Fruit fly (Drosophila melanogaster) whole organism, embryonic: ENCODE results near the gene CenB1A.

Experiments used
- B-H1 ChIP-seq: fragments of 200-800 bp; sonication (Bioruptor generic); IDR thresholded peaks from 3 replicates; pipeline ENCODE4 v1.3.6; 2022; ENCODE audit warnings: missing biosample characterization, missing genetic modification characterization
- Bgb ChIP-seq: fragments of 200-800 bp; sonication (Bioruptor generic); IDR thresholded peaks from 2 replicates; pipeline ENCODE4 v1.3.6; 2022; ENCODE audit warnings: missing biosample characterization, missing genetic modification characterization; ENCODE audit not compliant: partially characterized antibody
- CG10267 ChIP-seq: fragments of 200-800 bp; sonication (Bioruptor generic); optimal IDR thresholded peaks from 2 replicates; lab custom pipeline; 2018; ENCODE audit warnings: missing biosample characterization, mild to moderate bottlenecking, missing genetic modification characterization, moderate library complexity
- CG10431 ChIP-seq: fragments of 200-800 bp; sonication (Bioruptor generic); optimal IDR thresholded peaks from 3 replicates; lab custom pipeline; 2018; ENCODE audit warnings: missing biosample characterization, mild to moderate bottlenecking, missing genetic modification characterization
- CG11093 ChIP-seq: fragments of 200-800 bp; sonication (Bioruptor generic); IDR thresholded peaks from 3 replicates; pipeline ENCODE4 v1.3.6; 2022; ENCODE audit warnings: missing biosample characterization, missing genetic modification characterization
- CG11504 ChIP-seq: fragments of 200-800 bp; sonication (Bioruptor generic); optimal IDR thresholded peaks from 3 replicates; lab custom pipeline; 2019; ENCODE audit warnings: missing biosample characterization, mild to moderate bottlenecking, missing genetic modification characterization, moderate library complexity
- CG12071 ChIP-seq: fragments of 200-800 bp; sonication (Bioruptor generic); optimal IDR thresholded peaks from 3 replicates; lab custom pipeline; 2018; ENCODE audit warnings: missing biosample characterization, mild to moderate bottlenecking, missing genetic modification characterization
- CG12104 ChIP-seq: fragments of 200-800 bp; sonication (Bioruptor generic); optimal IDR thresholded peaks from 3 replicates; lab custom pipeline; 2016; ENCODE audit warnings: missing biosample characterization, missing genetic modification characterization
- CG12155 ChIP-seq: fragments of 200-800 bp; sonication (Bioruptor generic); optimal IDR thresholded peaks from 3 replicates; lab custom pipeline; 2016; ENCODE audit warnings: missing biosample characterization, missing genetic modification characterization
- CG13123 ChIP-seq: fragments of 200-800 bp; sonication (Bioruptor generic); optimal IDR thresholded peaks from 2 replicates; lab custom pipeline; 2016; ENCODE audit warnings: missing biosample characterization, missing genetic modification characterization
- CG14860 ChIP-seq: fragments of 200-800 bp; sonication (Bioruptor generic); IDR thresholded peaks from 3 replicates; pipeline ENCODE4 v1.3.6; 2022; ENCODE audit warnings: missing biosample characterization, missing genetic modification characterization; ENCODE audit not compliant: partially characterized antibody
- CG15514 ChIP-seq: fragments of 200-800 bp; sonication (Bioruptor generic); optimal IDR thresholded peaks from 3 replicates; lab custom pipeline; 2017; ENCODE audit warnings: missing biosample characterization, missing genetic modification characterization, mild to moderate bottlenecking, moderate library complexity, missing genetic modification reagents
- CG18011 ChIP-seq: fragments of 200-800 bp; sonication (Bioruptor generic); optimal IDR thresholded peaks from 2 replicates; lab custom pipeline; 2017; ENCODE audit warnings: missing biosample characterization, missing genetic modification characterization, mild to moderate bottlenecking, moderate library complexity, missing genotype
- CG2129 ChIP-seq: fragments of 200-800 bp; sonication (Bioruptor generic); IDR thresholded peaks from 2 replicates; pipeline ENCODE4 v1.3.6; 2022; ENCODE audit warnings: missing biosample characterization, missing genetic modification characterization; ENCODE audit not compliant: partially characterized antibody
- CG2875 ChIP-seq: fragments of 200-800 bp; sonication (Bioruptor generic); optimal IDR thresholded peaks from 2 replicates; lab custom pipeline; 2017; ENCODE audit warnings: missing biosample characterization, mild to moderate bottlenecking, missing genetic modification characterization, missing genetic modification reagents
- CG30403 ChIP-seq: fragments of 200-800 bp; sonication (Bioruptor generic); optimal IDR thresholded peaks from 3 replicates; lab custom pipeline; 2016; ENCODE audit warnings: missing biosample characterization, missing genetic modification characterization
- CG6765 ChIP-seq: fragments of 200-800 bp; sonication (Bioruptor generic); optimal IDR thresholded peaks from 3 replicates; lab custom pipeline; 2017; ENCODE audit warnings: missing biosample characterization, mild to moderate bottlenecking, missing genetic modification characterization
- CG7963 ChIP-seq: fragments of 200-800 bp; sonication (Bioruptor generic); IDR thresholded peaks from 3 replicates; pipeline ENCODE4 v1.3.6; 2022; ENCODE audit warnings: missing biosample characterization, missing genetic modification characterization; ENCODE audit not compliant: partially characterized antibody
- CG7987 ChIP-seq: fragments of 200-800 bp; sonication (Bioruptor generic); optimal IDR thresholded peaks from 2 replicates; lab custom pipeline; 2018; ENCODE audit warnings: missing biosample characterization, mild to moderate bottlenecking, missing genetic modification characterization, moderate library complexity
- CG8290 ChIP-seq, 3 experiments: fragments of 200-800 bp; sonication (Bioruptor generic); optimal IDR thresholded peaks; 2 replicates each; lab custom pipeline; 2016 to 2019; ENCODE audit warnings: missing biosample characterization in 3 of 3, missing genetic modification characterization in 3 of 3, mild to moderate bottlenecking in 2 of 3, moderate library complexity in 1 of 3
- CG9797 ChIP-seq: fragments of 200-800 bp; sonication (Bioruptor generic); optimal IDR thresholded peaks from 3 replicates; lab custom pipeline; 2018; ENCODE audit warnings: missing biosample characterization, mild to moderate bottlenecking, missing genetic modification characterization
- CTCF ChIP-seq: fragments of 200-800 bp; sonication (Bioruptor generic); optimal IDR thresholded peaks from 2 replicates; lab custom pipeline; 2017; ENCODE audit warnings: missing biosample characterization, mild to moderate bottlenecking, missing genetic modification characterization, moderate library complexity
- Elba2 ChIP-seq: fragments of 200-800 bp; sonication (Bioruptor generic); optimal IDR thresholded peaks from 3 replicates; lab custom pipeline; 2016; ENCODE audit warnings: missing biosample characterization, missing genetic modification characterization
- Ets65A ChIP-seq: fragments of 200-800 bp; sonication (Bioruptor generic); peaks from one replicate; lab custom pipeline; 2016; ENCODE audit warnings: missing biosample characterization, missing genetic modification characterization
- H2.0 ChIP-seq: fragments of 200-800 bp; sonication (Bioruptor generic); IDR thresholded peaks from 2 replicates; pipeline ENCODE4 v1.3.6; 2022; ENCODE audit warnings: missing biosample characterization, missing genetic modification characterization
- HHEX ChIP-seq: fragments of 200-800 bp; sonication (Bioruptor generic); optimal IDR thresholded peaks from 3 replicates; lab custom pipeline; 2017; ENCODE audit warnings: missing biosample characterization, mild to moderate bottlenecking, missing genetic modification characterization, missing genetic modification reagents
- HmgZ ChIP-seq: fragments of 200-800 bp; sonication (Bioruptor generic); optimal IDR thresholded peaks from 2 replicates; lab custom pipeline; 2018; ENCODE audit warnings: missing biosample characterization, mild to moderate bottlenecking, missing genetic modification characterization
- Kr ChIP-seq: fragments of 200-800 bp; sonication (Bioruptor generic); optimal IDR thresholded peaks from 2 replicates; lab custom pipeline; 2017; ENCODE audit warnings: missing biosample characterization, mild to moderate bottlenecking, missing genetic modification characterization
- Lhr ChIP-seq: fragments of 200-800 bp; sonication (Bioruptor generic); optimal IDR thresholded peaks from 3 replicates; lab custom pipeline; 2017; ENCODE audit warnings: mild to moderate bottlenecking, missing biosample characterization, missing genetic modification reagents, missing genetic modification characterization
- Med ChIP-seq: fragments of 200-800 bp; sonication (Bioruptor generic); peaks from one replicate; lab custom pipeline; 2016; ENCODE audit warnings: missing biosample characterization, missing genetic modification characterization, mild to moderate bottlenecking, inconsistent platforms, moderate library complexity
- Nf-YC ChIP-seq: fragments of 200-800 bp; optimal IDR thresholded peaks from 3 replicates; lab custom pipeline; 2019; ENCODE audit warnings: missing biosample characterization, mild to moderate bottlenecking, missing genetic modification characterization, moderate library complexity
- Opbp ChIP-seq: fragments of 200-800 bp; sonication (Bioruptor generic); IDR thresholded peaks from 3 replicates; pipeline ENCODE4 v1.3.6; 2022; ENCODE audit warnings: missing biosample characterization, missing genetic modification characterization; ENCODE audit not compliant: partially characterized antibody
- Sin3A ChIP-seq: fragments of >200 bp; optimal IDR thresholded peaks from 2 replicates; lab custom pipeline; 2018
- Sry-δ ChIP-seq: fragments of 200-800 bp; sonication (Bioruptor generic); optimal IDR thresholded peaks from 2 replicates; lab custom pipeline; 2016; ENCODE audit warnings: missing biosample characterization, missing genetic modification characterization
- ab ChIP-seq: fragments of 200-800 bp; sonication (Bioruptor generic); optimal IDR thresholded peaks from 2 replicates; lab custom pipeline; 2016; ENCODE audit warnings: missing biosample characterization, missing genetic modification characterization
- ara ChIP-seq: fragments of 200-800 bp; sonication (Bioruptor generic); IDR thresholded peaks from 2 replicates; pipeline ENCODE4 v1.3.6; 2022; ENCODE audit warnings: missing biosample characterization, missing genetic modification characterization
- bcd ChIP-seq: fragments of 200-800 bp; sonication (Bioruptor generic); optimal IDR thresholded peaks from 2 replicates; lab custom pipeline; 2017; ENCODE audit warnings: missing biosample characterization, mild to moderate bottlenecking, missing genetic modification characterization
- mam ChIP-seq: fragments of 200-800 bp; sonication (Bioruptor generic); optimal IDR thresholded peaks from 3 replicates; lab custom pipeline; 2016; ENCODE audit warnings: missing biosample characterization, missing genetic modification characterization
- mld ChIP-seq: fragments of 200-800 bp; sonication (Bioruptor generic); IDR thresholded peaks from 3 replicates; pipeline ENCODE4 v1.3.6; 2022; ENCODE audit warnings: missing biosample characterization, missing genetic modification characterization; ENCODE audit not compliant: partially characterized antibody
- nerfin-1 ChIP-seq: fragments of 200-800 bp; sonication (Bioruptor generic); optimal IDR thresholded peaks from 3 replicates; lab custom pipeline; 2019; ENCODE audit warnings: missing biosample characterization, mild to moderate bottlenecking, missing genetic modification characterization, moderate library complexity
- nerfin-2 ChIP-seq: fragments of 200-800 bp; sonication (Bioruptor generic); IDR thresholded peaks from 2 replicates; pipeline ENCODE4 v1.3.6; 2022; ENCODE audit warnings: missing biosample characterization, missing genetic modification characterization; ENCODE audit not compliant: partially characterized antibody
- nmo ChIP-seq: fragments of 200-800 bp; sonication (Bioruptor generic); optimal IDR thresholded peaks from 2 replicates; lab custom pipeline; 2018; ENCODE audit warnings: missing biosample characterization, mild to moderate bottlenecking, missing genetic modification characterization, moderate library complexity
- odd ChIP-seq: fragments of 200-800 bp; sonication (Bioruptor generic); optimal IDR thresholded peaks from 2 replicates; lab custom pipeline; 2017; ENCODE audit warnings: missing biosample characterization, mild to moderate bottlenecking, missing genetic modification characterization
- phol ChIP-seq: fragments of 200-800 bp; sonication (Bioruptor generic); optimal IDR thresholded peaks from 3 replicates; lab custom pipeline; 2018; ENCODE audit warnings: missing biosample characterization, mild to moderate bottlenecking, missing genetic modification characterization, moderate library complexity
- sd ChIP-seq: fragments of 200-800 bp; sonication (Bioruptor generic); optimal IDR thresholded peaks from 3 replicates; lab custom pipeline; 2018; ENCODE audit warnings: missing biosample characterization, mild to moderate bottlenecking, missing genetic modification characterization, moderate library complexity
- sens ChIP-seq: fragments of 200-800 bp; sonication (Bioruptor generic); peaks from one replicate; lab custom pipeline; 2016; ENCODE audit warnings: missing biosample characterization, missing genetic modification characterization
- sima ChIP-seq: fragments of 200-800 bp; sonication (Bioruptor generic); optimal IDR thresholded peaks from 2 replicates; lab custom pipeline; 2016; ENCODE audit warnings: missing biosample characterization, missing genetic modification characterization
- slbo ChIP-seq: fragments of 200-800 bp; sonication (Bioruptor generic); IDR thresholded peaks from 2 replicates; pipeline ENCODE4 v1.3.6; 2022; ENCODE audit warnings: missing biosample characterization, missing genetic modification characterization
- sna ChIP-seq: fragments of 200-800 bp; sonication (Bioruptor generic); IDR thresholded peaks from 2 replicates; pipeline ENCODE4 v1.3.6; 2022; ENCODE audit warnings: missing biosample characterization, missing genetic modification characterization; ENCODE audit not compliant: partially characterized antibody
- stwl ChIP-seq: fragments of 200-800 bp; sonication (Bioruptor generic); optimal IDR thresholded peaks from 3 replicates; lab custom pipeline; 2018; ENCODE audit warnings: missing biosample characterization, mild to moderate bottlenecking, missing genetic modification characterization, moderate library complexity

The CenB1A gene

DNA sequence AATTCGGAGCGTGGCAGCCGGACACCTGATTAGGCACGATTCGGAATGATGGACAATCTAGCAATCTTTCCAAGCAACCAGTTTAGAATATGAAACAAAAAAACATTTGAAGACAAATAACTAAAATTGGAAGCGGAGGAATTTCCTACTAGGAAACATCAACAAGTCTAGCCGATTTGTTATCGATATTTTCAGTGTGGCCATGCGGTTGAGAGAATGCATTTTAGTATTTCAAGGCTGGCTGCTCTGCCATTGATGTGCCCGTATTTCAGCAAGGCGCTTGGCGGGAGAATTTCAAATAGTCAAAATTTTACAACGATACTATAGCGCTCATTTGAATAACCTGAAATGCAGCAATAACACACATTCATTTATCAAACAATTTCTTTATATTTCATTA is 9.6 kb downstream of the CenB1A start, which contains the start of gene CG31457 (continued):
- TF ChIP-seq CG8290 (GFP tag; optimal IDR thresholded peaks at IDR 0.05; lab: Kevin White, UChicago) (no peak), CG8290 (tag; optimal IDR thresholded peaks at IDR 0.05; lab: Kevin White, UChicago) (no peak), CG10267 (tag; lab: Kevin White, UChicago) (peak; percentile 47), CG18011 (peak; percentile 94), CG12155 (GFP tag; lab: Kevin White, UChicago) (no peak), CG2129 (GFP tag; lab: Robert Waterston, UW) (peak; percentile 46; the same call in 1 of the 2 replicates), nerfin-1 (tag; lab: Kevin White, UChicago) (peak; percentile 91), CG11093 (GFP tag; lab: Robert Waterston, UW) (no peak), CG7963 (GFP tag; lab: Robert Waterston, UW) (peak; percentile 56; the same call in 2 of the 3 replicates), nerfin-2 (GFP tag; lab: Robert Waterston, UW) (peak; percentile 53; the same call in 1 of the 2 replicates), HHEX (GFP tag; lab: Kevin White, UChicago) (no peak), bcd (no peak), CG6765 (GFP tag; lab: Kevin White, UChicago) (no peak), CG14860 (GFP tag; lab: Robert Waterston, UW) (peak; percentile 55; the same call in 2 of the 3 replicates), phol (tag; lab: Kevin White, UChicago) (peak; percentile 71), sens (no peak), mld (peak; percentile 60; the same call in 1 of the 3 replicates), CG2875 (GFP tag; lab: Kevin White, UChicago) (no peak), CTCF (GFP tag; lab: Kevin White, UChicago) (peak; percentile 57), odd (no peak), Bgb (GFP tag; lab: Robert Waterston, UW) (peak; percentile 84), Sry-δ (GFP tag; lab: Kevin White, UChicago) (peak; percentile 76), sd (tag; lab: Kevin White, UChicago) (peak; percentile 90), CG9797 (peak; percentile 97), Sin3A (lab: Kevin White, UChicago) (peak; percentile 70), Kr (GFP tag; lab: Kevin White, UChicago) (no peak), sima (GFP tag; lab: Kevin White, UChicago) (no peak), H2.0 (GFP tag; lab: Robert Waterston, UW) (no peak), stwl (tag; lab: Kevin White, UChicago) (peak; percentile 85), Ets65A (GFP tag; lab: Kevin White, UChicago) (peak; percentile 55), Lhr (GFP tag; lab: Kevin White, UChicago) (peak; percentile 60), slbo (GFP tag; lab: Robert Waterston, UW) (no peak), HmgZ (tag; lab: Kevin White, UChicago) (peak; percentile 77), mam (GFP tag; lab: Kevin White, UChicago) (peak; percentile 9), ara (no peak), Opbp (peak; percentile 81), sna (peak; percentile 73; the same call in 1 of the 2 replicates), CG13123 (GFP tag; lab: Kevin White, UChicago) (no peak), Elba2 (GFP tag; lab: Kevin White, UChicago) (peak; percentile 24), nmo (peak; percentile 55), CG11504 (tag; lab: Kevin White, UChicago) (no peak), CG10431 (GFP tag; lab: Kevin White, UChicago) (no peak), ab (GFP tag; lab: Kevin White, UChicago) (no peak), CG7987 (GFP tag; lab: Kevin White, UChicago) (no peak), Nf-YC (tag; lab: Kevin White, UChicago) (peak; percentile 10), CG30403 (GFP tag; lab: Kevin White, UChicago) (no peak), CG12104 (no peak), CG12071 (GFP tag; lab: Kevin White, UChicago) (no peak), CG15514 (GFP tag; lab: Kevin White, UChicago) (peak; percentile 47), B-H1 (no peak), Med (GFP tag; lab: Kevin White, UChicago) (peak; percentile 87)
